Fruit fly (Drosophila melanogaster) whole organism, wandering third instar larva: Measurements from ENCODE around the gene CG14280.

Experiments
- Vsx2 ChIP-seq: fragments of 200-300, 225-300 bp; sonication (Bioruptor generic); optimal IDR thresholded peaks from 2 replicates; lab custom pipeline; 2018; ENCODE audit warnings: missing biosample characterization, missing genetic modification characterization; ENCODE audit not compliant: partially characterized antibody
- fru ChIP-seq: fragments of 200-800 bp; sonication (Bioruptor generic); optimal IDR thresholded peaks from 3 replicates; lab custom pipeline; 2016; ENCODE audit warnings: missing biosample characterization, mild to moderate bottlenecking, missing genetic modification characterization
- psq ChIP-seq: fragments of 200-800 bp; sonication (Bioruptor generic); optimal IDR thresholded peaks from 3 replicates; lab custom pipeline; 2017; ENCODE audit warnings: missing biosample characterization, mild to moderate bottlenecking, missing genetic modification characterization, moderate library complexity

- TF ChIP-seq Vsx2 (GFP tag; lab: Kevin White, UChicago) (no peak), fru (GFP tag; lab: Kevin White, UChicago) (no peak), psq (GFP tag; lab: Kevin White, UChicago) (no peak)
Observed at dm6 chr3R:19256477-19256876, at the start of gene CG14280.
